Worm (Caenorhabditis elegans): ENCODE measurements around the gene C53D6.11.

- no peak for TF ChIP-seq unc-39 (tag; optimal IDR thresholded peaks at IDR 0.05)
- TF ChIP-seq M03D4.4 (tag; optimal IDR thresholded peaks at IDR 0.05) = no peak
- no peak for TF ChIP-seq snpc-4 (tag; optimal IDR thresholded peaks at IDR 0.05)
Observed at ce11 chrIV:9021245-9021779, 10.9 kb downstream of the C53D6.11 start.

All from whole organism, mixed stage, embryonic.